Worm (Caenorhabditis elegans): ENCODE measurements around the gene set-4.

- TF ChIP-seq unc-62 (GFP tag; optimal IDR thresholded peaks at IDR 0.05) (no peak), aly-2 (tag; optimal IDR thresholded peaks at IDR 0.05) (no peak), zag-1 (tag; optimal IDR thresholded peaks at IDR 0.05) (no peak), dsc-1 (tag; optimal IDR thresholded peaks at IDR 0.05) (peak; percentile 45), F16B12.6 (tag; optimal IDR thresholded peaks at IDR 0.05) (no peak), skn-1 (tag; optimal IDR thresholded peaks at IDR 0.05) (no peak), egl-27 (tag; optimal IDR thresholded peaks at IDR 0.05) (no peak), fkh-8 (tag; optimal IDR thresholded peaks at IDR 0.05) (no peak), isw-1 (GFP tag; IDR thresholded peaks at IDR 0.05) (no peak), tbx-2 (tag; optimal IDR thresholded peaks at IDR 0.05) (no peak), ces-1 (GFP tag; optimal IDR thresholded peaks at IDR 0.05) (no peak), pqm-1 (tag; optimal IDR thresholded peaks at IDR 0.05) (no peak), mep-1 (tag; optimal IDR thresholded peaks at IDR 0.05) (no peak)
Measured at ce11 chrII:6343893-6344292, 12.8 kb upstream of the set-4 start, which contains the start of gene txt-18.
